Worm (Caenorhabditis elegans) whole organism, young adult: ENCODE data around the gene bath-23.

Experiments used
- B0261.1 ChIP-seq: sonication (generic microtip); optimal IDR thresholded peaks from 2 replicates; lab custom pipeline; 2016; ENCODE audit warnings: mild to moderate bottlenecking, missing genetic modification characterization, moderate library complexity, missing compliant biosample characterization
- F22D6.2 ChIP-seq: sonication (generic microtip); optimal IDR thresholded peaks from 2 replicates; lab custom pipeline; 2016; ENCODE audit warnings: mild to moderate bottlenecking, missing genetic modification characterization, missing compliant biosample characterization
- F23B12.7 ChIP-seq: sonication (generic microtip); optimal IDR thresholded peaks from 2 replicates; lab custom pipeline; 2017; ENCODE audit warnings: missing genetic modification characterization, mild to moderate bottlenecking, missing compliant biosample characterization, antibody characterized with exemption, moderate library complexity; ENCODE audit not compliant: insufficient read depth
- F33H1.4 ChIP-seq: fragments of 200-800 bp; sonication (Bioruptor generic); IDR thresholded peaks from 2 replicates; pipeline ENCODE4 v1.3.6; 2022; ENCODE audit warnings: missing genetic modification reagents, missing genetic modification characterization, missing compliant biosample characterization
- F49E8.2 ChIP-seq: sonication (generic microtip); optimal IDR thresholded peaks from 3 replicates; lab custom pipeline; 2017; ENCODE audit warnings: missing genetic modification characterization, mild to moderate bottlenecking, missing compliant biosample characterization, antibody characterized with exemption, moderate library complexity; ENCODE audit not compliant: insufficient read depth
- F52B5.7 ChIP-seq: sonication (generic microtip); optimal IDR thresholded peaks from 2 replicates; lab custom pipeline; 2016; ENCODE audit warnings: mild to moderate bottlenecking, missing genetic modification characterization, missing compliant biosample characterization
- T26A5.8 ChIP-seq: sonication (generic microtip); optimal IDR thresholded peaks from 2 replicates; lab custom pipeline; 2016; ENCODE audit warnings: missing genetic modification characterization, missing compliant biosample characterization
- Y53F4B.3 ChIP-seq: fragments of 200-800 bp; sonication (Bioruptor generic); IDR thresholded peaks from 2 replicates; pipeline ENCODE4 v1.3.6; 2022; ENCODE audit warnings: missing genetic modification reagents, missing genetic modification characterization, missing compliant biosample characterization
- Y56A3A.18 ChIP-seq: fragments of 200-800 bp; sonication (Bioruptor generic); IDR thresholded peaks from 2 replicates; pipeline ENCODE4 v1.3.6; 2022; ENCODE audit warnings: missing genetic modification reagents, missing genetic modification characterization, missing compliant biosample characterization
- ama-1 ChIP-seq, 3 experiments: fragments of 150-350 bp in 1 of 3; sonication (generic microtip) in 2 of 3; optimal IDR thresholded peaks; 2 replicates each; lab custom pipeline; 2014 to 2018; ENCODE audit warnings: missing biosample characterization in 2 of 3, missing genetic modification characterization in 2 of 3, missing genetic modification reagents in 2 of 3
- aptf-2 ChIP-seq: fragments of 200-800 bp; sonication (Bioruptor generic); conservative IDR thresholded peaks from 2 replicates; pipeline ENCODE4 v1.3.6; 2022; ENCODE audit warnings: missing genetic modification reagents, missing genetic modification characterization, missing compliant biosample characterization
- aptf-3 ChIP-seq: fragments of 200-800 bp; sonication (Bioruptor generic); IDR thresholded peaks from 2 replicates; pipeline ENCODE4 v1.3.6; 2022; ENCODE audit warnings: missing genetic modification characterization, missing compliant biosample characterization
- atf-7 ChIP-seq: sonication (generic microtip); optimal IDR thresholded peaks from 2 replicates; lab custom pipeline; 2017; ENCODE audit warnings: mild to moderate bottlenecking, missing genetic modification characterization, missing compliant biosample characterization
- athp-1 ChIP-seq: sonication (generic microtip); optimal IDR thresholded peaks from 2 replicates; lab custom pipeline; 2017; ENCODE audit warnings: mild to moderate bottlenecking, missing genetic modification characterization, missing compliant biosample characterization
- attf-5 ChIP-seq: fragments of 200-800 bp; sonication (Bioruptor generic); optimal IDR thresholded peaks from 2 replicates; lab custom pipeline; 2018; ENCODE audit warnings: mild to moderate bottlenecking, missing genetic modification characterization, missing compliant biosample characterization
- ccch-3 ChIP-seq: fragments of 200-800 bp; sonication (Bioruptor generic); optimal IDR thresholded peaks from 2 replicates; lab custom pipeline; 2018; ENCODE audit warnings: mild to moderate bottlenecking, missing genetic modification characterization, missing compliant biosample characterization
- ceh-100 ChIP-seq: fragments of 200-800 bp; sonication (Bioruptor generic); IDR thresholded peaks from 2 replicates; pipeline ENCODE4 v1.3.6; 2022; ENCODE audit warnings: missing genetic modification reagents, missing genetic modification characterization, missing compliant biosample characterization
- ceh-58 ChIP-seq: fragments of 200-800 bp; sonication (Bioruptor generic); IDR thresholded peaks from 2 replicates; pipeline ENCODE4 v1.3.6; 2022; ENCODE audit warnings: missing genetic modification characterization, missing compliant biosample characterization
- ceh-79 ChIP-seq: sonication (generic microtip); optimal IDR thresholded peaks from 2 replicates; lab custom pipeline; 2017; ENCODE audit warnings: mild to moderate bottlenecking, missing genetic modification characterization, missing compliant biosample characterization
- dox-1 ChIP-seq: fragments of 200-800 bp; sonication (Bioruptor generic); IDR thresholded peaks from 2 replicates; pipeline ENCODE4 v1.3.6; 2022; ENCODE audit warnings: missing genetic modification reagents, missing genetic modification characterization, missing compliant biosample characterization
- dpff-1 ChIP-seq: sonication (generic microtip); optimal IDR thresholded peaks from 2 replicates; lab custom pipeline; 2017; ENCODE audit warnings: mild to moderate bottlenecking, missing genetic modification characterization, missing compliant biosample characterization
- efl-1 ChIP-seq: fragments of 150-350 bp; optimal IDR thresholded peaks from 2 replicates; lab custom pipeline; 2014; ENCODE audit warnings: missing biosample characterization, missing genetic modification reagents, missing genetic modification characterization
- egl-18 ChIP-seq: fragments of 200-800 bp; sonication (Bioruptor generic); IDR thresholded peaks from 2 replicates; pipeline ENCODE4 v1.3.6; 2022; ENCODE audit warnings: missing genetic modification reagents, missing genetic modification characterization, missing compliant biosample characterization
- ets-4 ChIP-seq: fragments of 200-800 bp; sonication (Bioruptor generic); optimal IDR thresholded peaks from 2 replicates; lab custom pipeline; 2018; ENCODE audit warnings: mild to moderate bottlenecking, missing genetic modification characterization, missing compliant biosample characterization
- hmg-1.2 ChIP-seq: fragments of 200-800 bp; sonication (Bioruptor generic); IDR thresholded peaks from 2 replicates; pipeline ENCODE4 v1.3.6; 2022; ENCODE audit warnings: missing genetic modification reagents, missing genetic modification characterization, missing compliant biosample characterization
- lag-1 ChIP-seq: fragments of 200-800 bp; sonication (Bioruptor generic); IDR thresholded peaks from 2 replicates; pipeline ENCODE4 v1.3.6; 2022; ENCODE audit warnings: missing genetic modification reagents, missing genetic modification characterization, missing compliant biosample characterization
- let-607 ChIP-seq, 2 experiments: fragments of 200-800 bp in 1 of 2; sonication (Bioruptor generic) in 1 of 2; sonication (generic microtip) in 1 of 2; optimal IDR thresholded peaks; 2 replicates each; lab custom pipeline; 2016 to 2018; ENCODE audit warnings: mild to moderate bottlenecking in 2 of 2, missing compliant biosample characterization in 2 of 2, missing genetic modification characterization in 2 of 2, moderate library complexity in 2 of 2, missing genotype in 1 of 2
- lin-26 ChIP-seq: fragments of 200-800 bp; sonication (Bioruptor generic); IDR thresholded peaks from 2 replicates; pipeline ENCODE4 v1.3.6; 2022; ENCODE audit warnings: missing genetic modification reagents, missing genetic modification characterization, missing compliant biosample characterization
- lin-54 ChIP-seq: fragments of 200-800 bp; sonication (Bioruptor generic); optimal IDR thresholded peaks from 2 replicates; lab custom pipeline; 2018; ENCODE audit warnings: mild to moderate bottlenecking, missing genetic modification characterization, missing compliant biosample characterization
- lsl-1 ChIP-seq: fragments of 200-800 bp; sonication (Bioruptor generic); optimal IDR thresholded peaks from 2 replicates; lab custom pipeline; 2018; ENCODE audit warnings: mild to moderate bottlenecking, missing genetic modification characterization, moderate library complexity, missing compliant biosample characterization
- madf-6 ChIP-seq: fragments of 200-800 bp; sonication (Bioruptor generic); IDR thresholded peaks from 2 replicates; pipeline ENCODE4 v1.3.6; 2022; ENCODE audit warnings: missing genetic modification reagents, missing genetic modification characterization, missing compliant biosample characterization
- madf-8 ChIP-seq: fragments of 200-800 bp; sonication (Bioruptor generic); conservative IDR thresholded peaks from 2 replicates; pipeline ENCODE4 v1.3.6; 2022; ENCODE audit warnings: missing genetic modification reagents, missing genetic modification characterization, missing compliant biosample characterization
- mcd-1 ChIP-seq: fragments of 200-800 bp; sonication (Bioruptor generic); IDR thresholded peaks from 2 replicates; pipeline ENCODE4 v1.3.6; 2022; ENCODE audit warnings: missing genetic modification reagents, missing genetic modification characterization, missing compliant biosample characterization
- nfyb-1 ChIP-seq: fragments of 200-800 bp; sonication (Bioruptor generic); IDR thresholded peaks from 2 replicates; pipeline ENCODE4 v1.3.6; 2022; ENCODE audit warnings: missing genetic modification reagents, missing genetic modification characterization, missing compliant biosample characterization
- snpc-3.4 ChIP-seq: sonication (generic microtip); optimal IDR thresholded peaks from 2 replicates; lab custom pipeline; 2017; ENCODE audit warnings: missing genetic modification characterization, mild to moderate bottlenecking, missing compliant biosample characterization, antibody characterized with exemption, moderate library complexity, missing genotype, missing genetic modification reagents
- sptf-2 ChIP-seq: fragments of 200-800 bp; sonication (Bioruptor generic); optimal IDR thresholded peaks from 2 replicates; lab custom pipeline; 2018; ENCODE audit warnings: mild to moderate bottlenecking, missing genetic modification characterization, missing compliant biosample characterization
- tbp1 ChIP-seq: fragments of 200-800 bp; sonication (Bioruptor generic); optimal IDR thresholded peaks from 2 replicates; lab custom pipeline; 2018; ENCODE audit warnings: mild to moderate bottlenecking, missing genetic modification characterization, missing compliant biosample characterization
- tlf-1 ChIP-seq: fragments of 200-800 bp; sonication (Bioruptor generic); optimal IDR thresholded peaks from 2 replicates; lab custom pipeline; 2018; ENCODE audit warnings: mild to moderate bottlenecking, missing genetic modification characterization, missing compliant biosample characterization
- xnd-1 ChIP-seq: sonication (generic microtip); optimal IDR thresholded peaks from 2 replicates; lab custom pipeline; 2016; ENCODE audit warnings: missing genotype, missing genetic modification reagents, missing genetic modification characterization, missing compliant biosample characterization
- zfh-2 ChIP-seq: fragments of 200-800 bp; sonication (Bioruptor generic); conservative IDR thresholded peaks from 2 replicates; pipeline ENCODE4 v1.3.6; 2022; ENCODE audit warnings: missing genetic modification reagents, missing genetic modification characterization, missing compliant biosample characterization

Gene bath-23

DNA sequence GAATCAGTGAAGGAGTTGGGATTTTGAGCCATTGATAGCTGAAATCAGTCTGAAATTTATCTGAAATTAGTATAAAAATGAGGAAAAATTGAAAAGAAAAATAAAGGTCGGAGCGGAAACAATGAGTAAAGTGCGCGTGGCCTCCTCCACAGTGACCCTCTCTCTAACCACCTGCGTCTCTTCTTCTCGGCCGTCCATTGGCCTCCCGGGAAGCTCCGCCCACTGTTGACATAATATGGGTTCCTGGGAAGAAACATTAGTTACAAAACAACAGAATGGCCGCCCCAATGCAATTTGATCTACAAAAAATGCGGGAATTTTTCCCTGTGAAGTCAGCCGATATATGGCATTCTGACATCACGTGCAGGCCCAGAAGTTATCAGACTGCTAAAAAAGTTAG, 1.0 kb upstream of the bath-23 start, which contains the start of gene Y49F6C.8:
Y49F6C.8 (minus strand) TSS at position 51 of the 400 bp plus-strand sequence.
- TF ChIP-seq tbp1 (GFP tag; lab: Kevin White, UChicago), result no peak
- TF ChIP-seq dpff-1, result no peak
- no peak for TF ChIP-seq F22D6.2
- no peak for TF ChIP-seq attf-5 (GFP tag; lab: Kevin White, UChicago)
- no peak for TF ChIP-seq ama-1 (optimal IDR thresholded peaks at IDR 0.05; lab: Kevin White, UChicago)
- no peak for TF ChIP-seq ama-1 (GFP tag; optimal IDR thresholded peaks at IDR 0.05; lab: Kevin White, UChicago)
- TF ChIP-seq madf-8 (GFP tag; lab: Robert Waterston, UW), result no peak
- peak; percentile 72 for TF ChIP-seq madf-6 (GFP tag; lab: Robert Waterston, UW)
- no peak for TF ChIP-seq athp-1 (tag; lab: Kevin White, UChicago)
- TF ChIP-seq ceh-79 (tag; lab: Kevin White, UChicago), result no peak
- no peak for TF ChIP-seq snpc-3.4
- no peak for TF ChIP-seq atf-7 (tag; lab: Kevin White, UChicago)
- TF ChIP-seq lin-26 (GFP tag; lab: Robert Waterston, UW), result no peak
- TF ChIP-seq B0261.1 (tag; lab: Kevin White, UChicago), result no peak
- no peak for TF ChIP-seq ceh-100 (GFP tag; lab: Robert Waterston, UW)
- TF ChIP-seq hmg-1.2 (GFP tag; lab: Robert Waterston, UW), result peak; percentile 59; the same call in 1 of the 2 replicates
- TF ChIP-seq sptf-2 (GFP tag; lab: Kevin White, UChicago), result no peak
- peak; percentile 94 for TF ChIP-seq nfyb-1 (GFP tag; lab: Robert Waterston, UW)
- TF ChIP-seq aptf-2 (GFP tag; lab: Robert Waterston, UW), result peak; percentile 98
- TF ChIP-seq T26A5.8 (tag; lab: Kevin White, UChicago), result no peak
- TF ChIP-seq lin-54 (GFP tag; lab: Kevin White, UChicago), result no peak
- TF ChIP-seq ceh-58, result no peak
- TF ChIP-seq let-607 (tag; optimal IDR thresholded peaks at IDR 0.05; lab: Kevin White, UChicago), result no peak
- no peak for TF ChIP-seq F52B5.7 (tag; lab: Kevin White, UChicago)
- TF ChIP-seq aptf-3, result peak; percentile 85; the same call in 1 of the 2 replicates
- no peak for TF ChIP-seq Y53F4B.3 (GFP tag; lab: Robert Waterston, UW)
- TF ChIP-seq F49E8.2 (tag; lab: Kevin White, UChicago), result no peak
- TF ChIP-seq lsl-1, result no peak
- peak; percentile 8 for TF ChIP-seq xnd-1 (tag; lab: Kevin White, UChicago)
- TF ChIP-seq efl-1 (GFP tag; lab: Kevin White, UChicago), result peak; percentile 30

DNA sequence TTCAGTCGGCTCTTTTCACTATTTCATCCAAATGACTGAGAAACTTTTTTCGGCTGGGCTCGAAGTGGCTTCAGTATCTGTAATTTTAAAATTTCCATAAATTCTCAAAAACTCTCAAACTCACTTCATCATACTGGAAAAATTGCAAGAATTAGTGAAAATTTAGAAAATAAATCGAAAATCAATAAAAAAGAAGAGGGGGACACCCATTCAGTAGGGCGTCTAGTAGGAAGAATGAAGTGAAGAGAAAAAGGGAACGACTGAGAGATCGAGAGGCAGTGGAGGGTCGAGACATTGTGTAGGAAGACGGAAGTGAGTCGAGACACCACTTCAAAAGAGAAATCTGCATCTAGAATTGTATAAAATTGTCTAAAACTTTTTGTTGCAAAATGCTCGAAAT, 2.8 kb downstream of the bath-23 start:
- TF ChIP-seq Y56A3A.18 (GFP tag; lab: Robert Waterston, UW) (no peak), aptf-3 (no peak), F33H1.4 (no peak), ets-4 (GFP tag; lab: Kevin White, UChicago) (no peak), tlf-1 (GFP tag; lab: Kevin White, UChicago) (no peak), let-607 (tag; optimal IDR thresholded peaks at IDR 0.05; lab: Kevin White, UChicago) (no peak), ccch-3 (GFP tag; lab: Kevin White, UChicago) (no peak), lin-54 (GFP tag; lab: Kevin White, UChicago) (no peak), lag-1 (GFP tag; lab: Robert Waterston, UW) (no peak), dox-1 (GFP tag; lab: Robert Waterston, UW) (no peak), xnd-1 (tag; lab: Kevin White, UChicago) (no peak), mcd-1 (GFP tag; lab: Robert Waterston, UW) (no peak), lsl-1 (no peak), F23B12.7 (tag; lab: Kevin White, UChicago) (no peak), egl-18 (no peak), zfh-2 (GFP tag; lab: Robert Waterston, UW) (no peak)
